Worm (Caenorhabditis elegans): ENCODE data around the gene erfa-3.

The erfa-3 gene

DNA sequence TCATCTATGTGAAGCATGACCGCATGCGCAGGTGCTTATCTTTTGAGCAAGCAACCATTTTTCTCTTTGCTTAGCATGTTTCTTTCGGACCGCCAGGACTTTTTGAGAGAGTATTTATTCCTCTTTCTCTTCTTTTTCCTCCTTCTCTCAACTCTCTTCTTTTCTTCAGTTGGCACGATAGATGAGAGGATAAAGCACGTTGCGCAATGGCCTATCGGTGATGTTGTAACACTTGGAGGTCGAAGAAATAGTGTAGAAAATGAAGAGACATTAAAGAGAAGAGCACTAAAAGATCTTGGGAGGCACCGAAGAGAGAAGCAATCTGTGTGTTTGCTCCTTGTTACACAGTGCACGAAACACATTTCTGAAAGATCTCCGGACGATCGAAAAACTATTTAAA lies 29.2 kb downstream of the erfa-3 start:
- TF ChIP-seq sup-37 (GFP tag; optimal IDR thresholded peaks at IDR 0.05), result peak; percentile 28
- no peak for TF ChIP-seq isw-1 (GFP tag; IDR thresholded peaks at IDR 0.05)
- no peak for TF ChIP-seq nhr-84 (tag; optimal IDR thresholded peaks at IDR 0.05)
- no peak for TF ChIP-seq egl-13 (tag; optimal IDR thresholded peaks at IDR 0.05)
- no peak for TF ChIP-seq lin-39 (tag; optimal IDR thresholded peaks at IDR 0.05)
- TF ChIP-seq snu-23 (GFP tag; optimal IDR thresholded peaks at IDR 0.05), result peak; percentile 64
- TF ChIP-seq alr-1 (tag; optimal IDR thresholded peaks at IDR 0.05; ENCODE audit: borderline replicate concordance), result no peak
- TF ChIP-seq sox-4 (tag; optimal IDR thresholded peaks at IDR 0.05), result no peak
- TF ChIP-seq Y116A8C.19 (tag; optimal IDR thresholded peaks at IDR 0.05; ENCODE audit: borderline replicate concordance), result no peak
- TF ChIP-seq nhr-77 (tag; optimal IDR thresholded peaks at IDR 0.05), result peak; percentile 66
- TF ChIP-seq nhr-47 (tag; optimal IDR thresholded peaks at IDR 0.05), result peak; percentile 23
- peak; percentile 23 to 60 for TF ChIP-seq lsy-2 (tag; optimal IDR thresholded peaks at IDR 0.05)
- no peak for TF ChIP-seq sptf-1 (tag; optimal IDR thresholded peaks at IDR 0.05)
- TF ChIP-seq mef-2 (tag; optimal IDR thresholded peaks at IDR 0.05), result no peak
- TF ChIP-seq pax-3 (tag; optimal IDR thresholded peaks at IDR 0.05), result no peak
- no peak for TF ChIP-seq aha-1 (tag; optimal IDR thresholded peaks at IDR 0.05)
- TF ChIP-seq nhr-76 (tag; optimal IDR thresholded peaks at IDR 0.05), result no peak
- no peak for TF ChIP-seq nhr-12 (tag; optimal IDR thresholded peaks at IDR 0.05)
- TF ChIP-seq C34B4.2 (tag; optimal IDR thresholded peaks at IDR 0.05), result no peak
- TF ChIP-seq unc-86 (tag; optimal IDR thresholded peaks at IDR 0.05), result no peak
- no peak for TF ChIP-seq jun-1 (tag; optimal IDR thresholded peaks at IDR 0.05)
- peak; percentile 11 for TF ChIP-seq C16A3.4 (tag; optimal IDR thresholded peaks at IDR 0.05)
- TF ChIP-seq irx-1 (tag; optimal IDR thresholded peaks at IDR 0.05), result peak; percentile 35
- peak; percentile 32 for TF ChIP-seq aly-2 (tag; optimal IDR thresholded peaks at IDR 0.05)
- no peak for TF ChIP-seq hlh-4 (tag; optimal IDR thresholded peaks at IDR 0.05)
- TF ChIP-seq hpl-2 (GFP tag; optimal IDR thresholded peaks at IDR 0.05), result no peak
- no peak for TF ChIP-seq nhr-237 (tag; optimal IDR thresholded peaks at IDR 0.05)
- peak; percentile 47 for TF ChIP-seq nhr-20 (tag; optimal IDR thresholded peaks at IDR 0.05)
- no peak for TF ChIP-seq ets-5 (GFP tag; IDR thresholded peaks at IDR 0.05)
- TF ChIP-seq mab-9 (GFP tag; IDR thresholded peaks at IDR 0.05), result no peak
- TF ChIP-seq ceh-88 (GFP tag; IDR thresholded peaks at IDR 0.05), result no peak
- no peak for TF ChIP-seq nhr-90 (tag; optimal IDR thresholded peaks at IDR 0.05; ENCODE audit: poor library complexity)
- peak; percentile 67 for TF ChIP-seq nhr-19 (GFP tag; conservative IDR thresholded peaks at IDR 0.05)
- no peak for TF ChIP-seq ces-1 (GFP tag; optimal IDR thresholded peaks at IDR 0.05)
- no peak for TF ChIP-seq lin-13 (GFP tag; optimal IDR thresholded peaks at IDR 0.05)
- TF ChIP-seq efl-3 (GFP tag; optimal IDR thresholded peaks at IDR 0.05), result no peak
- TF ChIP-seq skn-1 (tag; optimal IDR thresholded peaks at IDR 0.05), result no peak
- peak; percentile 88 for TF ChIP-seq pag-3 (tag; optimal IDR thresholded peaks at IDR 0.05; ENCODE audit: borderline replicate concordance, insufficient read depth)
- TF ChIP-seq fos-1 (tag; optimal IDR thresholded peaks at IDR 0.05), result peak; percentile 10
- TF ChIP-seq egl-27 (tag; optimal IDR thresholded peaks at IDR 0.05), result no peak
- no peak for TF ChIP-seq fkh-10 (GFP tag; optimal IDR thresholded peaks at IDR 0.05)
- TF ChIP-seq snpc-4 (tag; optimal IDR thresholded peaks at IDR 0.05), result no peak
- TF ChIP-seq grh-1 (GFP tag; IDR thresholded peaks at IDR 0.05), result no peak
- TF ChIP-seq unc-130 (tag; optimal IDR thresholded peaks at IDR 0.05), result no peak
- TF ChIP-seq ztf-11 (tag; optimal IDR thresholded peaks at IDR 0.05), result no peak
- TF ChIP-seq ceh-63 (GFP tag; optimal IDR thresholded peaks at IDR 0.05), result no peak
- TF ChIP-seq tbx-2 (tag; optimal IDR thresholded peaks at IDR 0.05), result peak; percentile 67
- TF ChIP-seq mep-1 (tag; optimal IDR thresholded peaks at IDR 0.05), result peak; percentile 49
- TF ChIP-seq elt-2 (tag; optimal IDR thresholded peaks at IDR 0.05), result no peak
- TF ChIP-seq lir-3 (tag; optimal IDR thresholded peaks at IDR 0.05; ENCODE audit: poor library complexity), result no peak
- no peak for TF ChIP-seq vab-15 (tag; optimal IDR thresholded peaks at IDR 0.05)
- TF ChIP-seq lin-35 (GFP tag; optimal IDR thresholded peaks at IDR 0.05), result peak in 1 of 2 experiments; percentile 10
- TF ChIP-seq F16B12.6 (tag; optimal IDR thresholded peaks at IDR 0.05), result no peak
- TF ChIP-seq blmp-1 (tag; optimal IDR thresholded peaks at IDR 0.05), result no peak
